Worm (Caenorhabditis elegans) whole organism, L1 larva: Measurements from ENCODE around the gene daf-38.

Source experiments
- aha-1 ChIP-seq: fragments of 150-350 bp; optimal IDR thresholded peaks from 2 replicates; lab custom pipeline; 2014; ENCODE audit warnings: missing biosample characterization, missing genetic modification characterization
- aly-2 ChIP-seq: fragments of 150-350 bp; optimal IDR thresholded peaks from 2 replicates; lab custom pipeline; 2014; ENCODE audit warnings: missing biosample characterization, missing genetic modification characterization
- blmp-1 ChIP-seq: fragments of 150-350 bp; optimal IDR thresholded peaks from 2 replicates; lab custom pipeline; 2014; ENCODE audit warnings: missing biosample characterization, missing genetic modification characterization
- ceh-63 ChIP-seq: fragments of 200-800 bp; sonication (Bioruptor generic); optimal IDR thresholded peaks from 2 replicates; lab custom pipeline; 2018; ENCODE audit warnings: mild to moderate bottlenecking, missing genetic modification characterization, missing compliant biosample characterization
- ceh-88 ChIP-seq: fragments of 200-800 bp; sonication (Bioruptor generic); IDR thresholded peaks from 2 replicates; pipeline ENCODE4 v1.3.6; 2022; ENCODE audit warnings: missing genetic modification characterization, missing compliant biosample characterization
- elt-3 ChIP-seq, 6 experiments: fragments of 150-350 bp in 1 of 6; sonication (generic microtip); optimal IDR thresholded peaks; 2 replicates each; lab custom pipeline; 2017 to 2018; ENCODE audit warnings: missing biosample characterization in 6 of 6, missing genetic modification characterization in 6 of 6, inconsistent platforms in 1 of 6
- fkh-8 ChIP-seq: sonication (generic microtip); optimal IDR thresholded peaks from 2 replicates; lab custom pipeline; 2016; ENCODE audit warnings: mild to moderate bottlenecking, missing genetic modification characterization, missing compliant biosample characterization
- grh-1 ChIP-seq: fragments of 200-800 bp; sonication (Bioruptor generic); IDR thresholded peaks from 2 replicates; pipeline ENCODE4 v1.3.6; 2022; ENCODE audit warnings: missing genetic modification reagents, missing genetic modification characterization, missing compliant biosample characterization
- lsy-2 ChIP-seq, 2 experiments: fragments of 150-350 bp; optimal IDR thresholded peaks; 2 replicates each; lab custom pipeline; 2014; ENCODE audit warnings: missing biosample characterization in 2 of 2, missing genetic modification characterization in 2 of 2
- mef-2 ChIP-seq: fragments of 150-350 bp; optimal IDR thresholded peaks from 2 replicates; lab custom pipeline; 2014; ENCODE audit warnings: missing biosample characterization, missing genetic modification characterization
- sptf-1 ChIP-seq: fragments of 150-350 bp; optimal IDR thresholded peaks from 2 replicates; lab custom pipeline; 2014; ENCODE audit warnings: missing biosample characterization, missing genetic modification characterization
- unc-30 ChIP-seq: sonication (generic microtip); optimal IDR thresholded peaks from 2 replicates; lab custom pipeline; 2017; ENCODE audit warnings: missing biosample characterization, missing genetic modification characterization
- unc-62 ChIP-seq: fragments of 150-350 bp; optimal IDR thresholded peaks from 2 replicates; lab custom pipeline; 2014; ENCODE audit warnings: missing biosample characterization, missing genetic modification reagents, missing genetic modification characterization
- vab-15 ChIP-seq: sonication (generic microtip); optimal IDR thresholded peaks from 2 replicates; lab custom pipeline; 2017; ENCODE audit warnings: missing genotype, mild to moderate bottlenecking, missing genetic modification characterization, missing compliant biosample characterization

Gene daf-38

DNA sequence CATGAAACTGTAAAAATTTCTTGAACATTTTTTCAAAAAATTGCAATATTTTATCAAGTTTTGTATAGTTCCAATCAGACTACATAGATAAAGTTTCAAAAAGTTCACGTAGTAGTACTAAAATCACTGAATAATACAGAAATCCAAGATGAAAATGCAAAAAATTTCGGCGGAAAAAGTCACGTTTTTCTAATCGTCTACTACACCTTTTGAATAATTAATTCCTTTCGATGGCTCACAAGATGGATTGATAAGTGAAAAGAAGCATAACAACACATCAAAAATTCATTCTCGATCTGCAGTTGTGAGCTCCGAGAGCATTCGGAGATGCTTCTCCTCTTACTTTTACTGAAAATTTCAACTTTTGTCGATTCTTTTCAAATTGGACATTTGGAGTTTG, 52.8 kb downstream of the daf-38 start, which contains the start of gene gcy-25:
gcy-25 (plus strand) TSS at position 301 of the 400 bp plus-strand sequence.
- TF ChIP-seq fkh-8 (tag; lab: Kevin White, UChicago) (no peak), elt-3 (tag; optimal IDR thresholded peaks at IDR 0.05; lab: Kevin White, UChicago) (no peak), aly-2 (tag; lab: Kevin White, UChicago) (no peak), sptf-1 (tag; lab: Kevin White, UChicago) (no peak), grh-1 (GFP tag; lab: Robert Waterston, UW) (no peak), ceh-63 (GFP tag; lab: Kevin White, UChicago) (no peak), ceh-88 (GFP tag; lab: Robert Waterston, UW) (no peak), blmp-1 (tag; lab: Kevin White, UChicago) (no peak), aha-1 (tag; lab: Kevin White, UChicago) (no peak), lsy-2 (tag; optimal IDR thresholded peaks at IDR 0.05; lab: Kevin White, UChicago) (no peak), unc-62 (GFP tag; lab: Kevin White, UChicago) (no peak), vab-15 (no peak), unc-30 (no peak), mef-2 (tag; lab: Kevin White, UChicago) (no peak)
